Worm (Caenorhabditis elegans) whole organism, mixed stage, embryonic: Measurements from ENCODE around the gene ttc-36.
"Not testable (repeated sequence)": the region's sequence is repeated elsewhere in the genome, so short reads cannot be mapped to it uniquely, and the experiment has no call there.

Source experiments
- M03D4.4 ChIP-seq: sonication (generic microtip); optimal IDR thresholded peaks from 2 replicates; lab custom pipeline; 2017; ENCODE audit warnings: mild to moderate bottlenecking, missing genetic modification characterization, missing compliant biosample characterization
- bed-3 ChIP-seq: fragments of 200-800 bp; sonication (Bioruptor generic); optimal IDR thresholded peaks from 3 replicates; lab custom pipeline; 2018; ENCODE audit warnings: mild to moderate bottlenecking, missing genetic modification characterization, moderate library complexity, missing compliant biosample characterization
- blmp-1 ChIP-seq: fragments of 150-350 bp; optimal IDR thresholded peaks from 2 replicates; lab custom pipeline; 2014; ENCODE audit warnings: missing biosample characterization, missing genetic modification characterization
- ceh-39 ChIP-seq: fragments of 150-350 bp; optimal IDR thresholded peaks from 2 replicates; lab custom pipeline; 2014; ENCODE audit warnings: missing biosample characterization, missing genetic modification characterization
- ceh-43 ChIP-seq: fragments of 200-800 bp; sonication (Bioruptor generic); optimal IDR thresholded peaks from 2 replicates; lab custom pipeline; 2018; ENCODE audit warnings: mild to moderate bottlenecking, missing genetic modification characterization, moderate library complexity, missing compliant biosample characterization
- ceh-83 ChIP-seq: fragments of 200-800 bp; sonication (Bioruptor generic); optimal IDR thresholded peaks from 2 replicates; lab custom pipeline; 2018; ENCODE audit warnings: mild to moderate bottlenecking, missing genetic modification characterization, missing compliant biosample characterization
- ces-1 ChIP-seq: fragments of 150-350 bp; optimal IDR thresholded peaks from 2 replicates; lab custom pipeline; 2014; ENCODE audit warnings: missing biosample characterization, missing genetic modification reagents, missing genetic modification characterization
- cnd-1 ChIP-seq: fragments of 200-800 bp; sonication (Bioruptor generic); optimal IDR thresholded peaks from 2 replicates; lab custom pipeline; 2018; ENCODE audit warnings: mild to moderate bottlenecking, missing genetic modification characterization, missing compliant biosample characterization
- drap-1 ChIP-seq: fragments of 200-800 bp; sonication (Bioruptor generic); optimal IDR thresholded peaks from 3 replicates; lab custom pipeline; 2018; ENCODE audit warnings: mild to moderate bottlenecking, missing genetic modification characterization, missing compliant biosample characterization
- elt-1 ChIP-seq: sonication (generic microtip); optimal IDR thresholded peaks from 2 replicates; lab custom pipeline; 2017; ENCODE audit warnings: missing genetic modification characterization, mild to moderate bottlenecking, missing compliant biosample characterization, antibody characterized with exemption, moderate library complexity, borderline replicate concordance; ENCODE audit not compliant: insufficient read depth
- elt-3 ChIP-seq: fragments of 150-350 bp; optimal IDR thresholded peaks from 2 replicates; lab custom pipeline; 2014; ENCODE audit warnings: missing biosample characterization, missing genetic modification characterization
- ham-2 ChIP-seq: fragments of 200-800 bp; sonication (Bioruptor generic); optimal IDR thresholded peaks from 2 replicates; lab custom pipeline; 2018; ENCODE audit warnings: mild to moderate bottlenecking, missing genetic modification characterization, missing compliant biosample characterization
- hlh-1 ChIP-seq: fragments of 150-350 bp; optimal IDR thresholded peaks from 2 replicates; lab custom pipeline; 2014; ENCODE audit warnings: missing biosample characterization, missing genetic modification reagents, missing genetic modification characterization
- lin-32 ChIP-seq: fragments of 200-800 bp; sonication (Bioruptor generic); optimal IDR thresholded peaks from 2 replicates; lab custom pipeline; 2018; ENCODE audit warnings: mild to moderate bottlenecking, missing genetic modification characterization, missing compliant biosample characterization
- lsy-2 ChIP-seq: fragments of 150-350 bp; optimal IDR thresholded peaks from 2 replicates; lab custom pipeline; 2014; ENCODE audit warnings: missing biosample characterization, missing genetic modification characterization
- mep-1 ChIP-seq: fragments of 150-350 bp; optimal IDR thresholded peaks from 2 replicates; lab custom pipeline; 2017; ENCODE audit warnings: missing biosample characterization, missing genetic modification reagents, missing genetic modification characterization, inconsistent platforms
- mls-2 ChIP-seq: sonication (generic microtip); optimal IDR thresholded peaks from 2 replicates; lab custom pipeline; 2016; ENCODE audit warnings: mild to moderate bottlenecking, missing genetic modification characterization, moderate library complexity, missing compliant biosample characterization
- nhr-12 ChIP-seq: fragments of 150-350 bp; optimal IDR thresholded peaks from 2 replicates; lab custom pipeline; 2014; ENCODE audit warnings: missing biosample characterization, missing genetic modification characterization
- nhr-2 ChIP-seq: fragments of 150-350 bp; optimal IDR thresholded peaks from 2 replicates; lab custom pipeline; 2014; ENCODE audit warnings: missing biosample characterization, missing genetic modification characterization
- nhr-237 ChIP-seq: fragments of 150-350 bp; optimal IDR thresholded peaks from 2 replicates; lab custom pipeline; 2014; ENCODE audit warnings: missing biosample characterization, missing genetic modification characterization
- nhr-28 ChIP-seq: fragments of 150-350 bp; optimal IDR thresholded peaks from 2 replicates; lab custom pipeline; 2014; ENCODE audit warnings: missing biosample characterization, missing genetic modification characterization
- nhr-76 ChIP-seq: sonication (generic microtip); optimal IDR thresholded peaks from 2 replicates; lab custom pipeline; 2017; ENCODE audit warnings: missing biosample characterization, missing genetic modification characterization
- pha-4 ChIP-seq: fragments of 150-350 bp; optimal IDR thresholded peaks from 2 replicates; lab custom pipeline; 2018; ENCODE audit warnings: missing biosample characterization, missing genetic modification reagents, missing genetic modification characterization
- sem-2 ChIP-seq: fragments of 200-800 bp; sonication (Bioruptor generic); optimal IDR thresholded peaks from 2 replicates; lab custom pipeline; 2018; ENCODE audit warnings: mild to moderate bottlenecking, missing genetic modification characterization, missing compliant biosample characterization
- snpc-4 ChIP-seq: fragments of 150-350 bp; optimal IDR thresholded peaks from 2 replicates; lab custom pipeline; 2014; ENCODE audit warnings: missing biosample characterization, missing genetic modification characterization
- sptf-1 ChIP-seq: sonication (generic microtip); optimal IDR thresholded peaks from 2 replicates; lab custom pipeline; 2017; ENCODE audit warnings: mild to moderate bottlenecking, missing genetic modification characterization, moderate library complexity, missing compliant biosample characterization
- unc-120 ChIP-seq: sonication (generic microtip); optimal IDR thresholded peaks from 2 replicates; lab custom pipeline; 2017; ENCODE audit warnings: missing genetic modification characterization, missing compliant biosample characterization; ENCODE audit not compliant: poor library complexity, severe bottlenecking
- unc-62 ChIP-seq: fragments of 150-350 bp; optimal IDR thresholded peaks from 2 replicates; lab custom pipeline; 2014; ENCODE audit warnings: missing biosample characterization, missing genetic modification reagents, missing genetic modification characterization
- ztf-11 ChIP-seq: fragments of 150-350 bp; optimal IDR thresholded peaks from 2 replicates; lab custom pipeline; 2014; ENCODE audit warnings: missing biosample characterization, missing genetic modification characterization

The ttc-36 gene

DNA sequence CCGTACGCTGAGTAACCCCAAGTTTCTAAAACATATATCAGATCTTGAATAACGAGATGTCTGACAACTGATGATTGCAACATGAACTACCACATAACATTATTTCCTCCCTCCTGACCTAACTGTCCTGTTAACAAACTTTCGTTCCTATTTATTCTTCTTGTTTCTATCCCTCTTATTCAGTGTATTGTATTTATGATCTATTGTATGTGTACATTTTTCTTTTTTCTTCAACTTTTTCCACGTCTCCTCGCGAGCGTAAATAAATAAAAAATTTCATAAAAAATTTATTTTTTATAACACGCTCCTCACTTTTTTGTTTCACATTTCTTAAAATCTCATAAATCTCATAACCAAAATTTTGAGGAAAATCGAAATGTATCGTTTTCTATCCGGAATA lies 23.7 kb upstream of the ttc-36 start, which contains the start of gene ZK892.4:
Gene ZK892.4, plus strand, starts transcription at position 301 of the 400 bp plus-strand sequence.
- not testable (repeated sequence) for TF ChIP-seq sem-2 (GFP tag; lab: Kevin White, UChicago); sptf-1 (tag; lab: Kevin White, UChicago); drap-1

DNA sequence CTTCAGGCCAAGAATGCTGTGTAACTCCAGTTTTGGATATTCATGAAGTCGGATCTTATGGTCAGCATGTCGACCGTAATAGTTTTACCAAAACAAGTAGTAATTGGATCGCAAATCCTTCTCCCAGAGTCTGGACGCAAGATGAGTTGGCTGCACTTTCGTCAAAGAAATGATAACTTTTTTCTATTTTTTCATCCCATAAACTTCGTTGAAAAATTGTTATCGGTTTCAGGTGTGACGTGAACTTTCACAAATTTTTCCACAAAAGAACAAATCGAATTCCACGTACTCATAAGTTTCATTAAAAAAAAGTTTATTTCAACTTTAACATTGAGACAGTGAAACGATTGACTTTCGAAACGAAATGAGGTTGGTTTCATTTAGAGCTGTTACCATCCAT lies 22.1 kb upstream of the ttc-36 start, which contains the start of gene ZK892.5:
Gene ZK892.5, plus strand, starts transcription at position 301 of the 400 bp plus-strand sequence.
- TF ChIP-seq unc-62 (no peak), unc-120 (tag; lab: Kevin White, UChicago) (no peak), hlh-1 (tag; lab: Kevin White, UChicago) (no peak), drap-1 (no peak), cnd-1 (tag; lab: Kevin White, UChicago) (no peak), mls-2 (tag; lab: Kevin White, UChicago) (no peak), M03D4.4 (tag; lab: Kevin White, UChicago) (no peak), nhr-76 (tag; lab: Kevin White, UChicago) (no peak), nhr-2 (tag; lab: Kevin White, UChicago) (no peak), sptf-1 (tag; lab: Kevin White, UChicago) (no peak), lin-32 (GFP tag; lab: Kevin White, UChicago) (no peak), ceh-83 (no peak), ham-2 (GFP tag; lab: Kevin White, UChicago) (no peak), snpc-4 (tag; lab: Kevin White, UChicago) (no peak), bed-3 (GFP tag; lab: Kevin White, UChicago) (no peak), ceh-43 (GFP tag; lab: Kevin White, UChicago) (no peak), pha-4 (tag; lab: Kevin White, UChicago) (no peak), blmp-1 (tag; lab: Kevin White, UChicago) (no peak), lsy-2 (no peak), nhr-28 (tag; lab: Kevin White, UChicago) (no peak)
- TF ChIP-seq, all 35 proteins: peak for 0

DNA sequence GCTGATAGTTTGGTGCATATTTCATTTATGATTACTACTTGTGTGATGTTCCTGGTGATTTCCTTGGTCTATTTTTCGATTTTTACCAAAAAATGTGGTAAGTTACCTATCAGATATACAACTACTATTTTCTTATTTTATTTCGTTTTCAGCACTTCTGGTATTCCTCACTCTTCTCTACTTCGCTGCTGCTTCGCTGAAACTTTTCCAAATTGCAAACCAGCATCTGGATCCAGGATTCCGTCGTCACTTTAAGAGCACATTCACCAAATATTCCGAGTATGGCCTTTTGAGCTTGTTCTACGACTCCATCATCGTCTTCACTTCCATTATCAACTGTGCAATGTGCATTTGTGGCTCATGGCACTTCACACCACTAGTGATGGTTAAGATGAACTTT lies 21.4 kb upstream of the ttc-36 start:
- no peak for TF ChIP-seq ceh-43 (GFP tag; lab: Kevin White, UChicago)
- no peak for TF ChIP-seq elt-1
- TF ChIP-seq snpc-4 (tag; lab: Kevin White, UChicago): no peak
- no peak for TF ChIP-seq ham-2 (GFP tag; lab: Kevin White, UChicago)
- TF ChIP-seq ces-1 (GFP tag; lab: Kevin White, UChicago): no peak
- TF ChIP-seq sptf-1 (tag; lab: Kevin White, UChicago): no peak
- TF ChIP-seq blmp-1 (tag; lab: Kevin White, UChicago): no peak
- TF ChIP-seq nhr-76 (tag; lab: Kevin White, UChicago): no peak

DNA sequence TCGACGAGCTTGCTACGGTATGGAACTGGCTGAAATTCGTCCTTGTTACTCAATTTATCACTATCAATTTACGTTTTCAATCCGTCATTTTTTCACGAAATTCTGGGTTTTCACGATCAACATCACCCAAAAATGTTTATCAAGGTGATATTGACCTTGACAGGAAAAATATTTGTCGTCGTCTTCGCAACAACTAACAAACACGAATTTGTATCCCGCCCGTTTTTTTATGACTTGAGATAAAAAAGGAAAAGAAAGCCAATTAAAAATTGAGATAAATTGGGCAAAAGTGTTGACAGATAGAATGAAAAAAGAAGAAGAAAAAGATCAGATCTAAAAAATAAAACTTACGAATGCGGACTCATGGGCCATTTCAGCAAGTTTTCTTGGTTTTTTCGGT lies 19.1 kb upstream of the ttc-36 start:
- no peak for TF ChIP-seq drap-1
- no peak for TF ChIP-seq nhr-237 (tag; lab: Kevin White, UChicago)
- no peak for TF ChIP-seq ces-1 (GFP tag; lab: Kevin White, UChicago)
- TF ChIP-seq bed-3 (GFP tag; lab: Kevin White, UChicago): no peak
- TF ChIP-seq mep-1 (tag; lab: Kevin White, UChicago): no peak
- no peak for TF ChIP-seq sptf-1 (tag; lab: Kevin White, UChicago)
- TF ChIP-seq ham-2 (GFP tag; lab: Kevin White, UChicago): no peak
- no peak for TF ChIP-seq M03D4.4 (tag; lab: Kevin White, UChicago)

DNA sequence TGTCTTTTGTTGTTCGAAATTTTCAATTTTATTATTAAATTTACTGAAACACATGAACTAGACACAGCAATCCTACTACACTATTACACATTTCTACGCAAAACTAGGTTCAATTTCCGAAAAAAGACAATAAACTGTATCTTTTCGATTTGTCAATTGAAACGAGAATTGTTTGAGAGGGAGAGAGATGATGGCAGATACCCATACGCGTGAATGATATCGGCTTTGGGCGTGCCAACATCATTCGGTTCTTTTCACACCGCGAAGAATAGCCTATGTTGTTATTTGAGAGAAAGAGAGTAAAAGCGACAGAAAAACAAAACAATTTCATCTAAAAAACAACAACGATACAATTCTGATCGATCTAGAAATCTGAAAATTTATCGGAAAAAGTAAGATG lies 18.3 kb upstream of the ttc-36 start:
- TF ChIP-seq elt-1 (no peak), hlh-1 (tag; lab: Kevin White, UChicago) (no peak), bed-3 (GFP tag; lab: Kevin White, UChicago) (no peak), pha-4 (tag; lab: Kevin White, UChicago) (no peak), snpc-4 (tag; lab: Kevin White, UChicago) (no peak), sptf-1 (tag; lab: Kevin White, UChicago) (no peak), drap-1 (no peak), nhr-76 (tag; lab: Kevin White, UChicago) (no peak), ces-1 (GFP tag; lab: Kevin White, UChicago) (no peak), ceh-83 (no peak), blmp-1 (tag; lab: Kevin White, UChicago) (no peak), mls-2 (tag; lab: Kevin White, UChicago) (no peak), nhr-12 (tag; lab: Kevin White, UChicago) (no peak), ceh-39 (tag; lab: Kevin White, UChicago) (no peak), mep-1 (tag; lab: Kevin White, UChicago) (no peak), nhr-2 (tag; lab: Kevin White, UChicago) (no peak), unc-62 (no peak), nhr-28 (tag; lab: Kevin White, UChicago) (no peak), ztf-11 (no peak), elt-3 (tag; lab: Kevin White, UChicago) (no peak)
